Fruit fly (Drosophila melanogaster) S2 (cell line): ENCODE measurements around the gene CG7227.

ENCODE experiments used
- CG8478 ChIP-seq: fragments of >200 bp; optimal IDR thresholded peaks from 2 replicates; lab custom pipeline; 2018
- CTCF ChIP-seq, 2 experiments: fragments of >200 bp; optimal IDR thresholded peaks; 2 replicates each; lab custom pipeline; 2018

DNA sequence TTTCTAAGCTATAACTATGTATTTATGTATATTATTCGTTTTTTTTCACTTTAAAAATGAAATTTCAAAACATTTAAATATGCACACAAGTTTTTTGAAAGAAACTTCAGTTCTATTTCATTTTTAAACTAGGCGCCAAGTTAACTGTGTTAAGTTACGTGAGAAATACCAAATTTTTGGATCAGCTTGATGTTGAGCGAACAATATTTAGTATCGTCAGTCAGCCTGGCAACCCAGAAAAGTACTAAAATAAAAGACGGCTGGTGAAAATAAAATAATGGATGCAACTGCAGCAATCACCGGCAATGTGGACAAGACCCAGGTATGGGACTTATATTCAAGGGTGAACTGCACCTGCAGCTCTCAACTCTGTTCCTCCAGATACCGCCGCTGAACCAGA, 42.9 kb upstream of the CG7227 start, which contains the start of gene CCDC53:
- TF ChIP-seq CG8478 (no peak), CTCF (optimal IDR thresholded peaks at IDR 0.05; lab: Kevin White, UChicago) (no peak)
